Worm (Caenorhabditis elegans): ENCODE data around the gene nspe-7.

DNA sequence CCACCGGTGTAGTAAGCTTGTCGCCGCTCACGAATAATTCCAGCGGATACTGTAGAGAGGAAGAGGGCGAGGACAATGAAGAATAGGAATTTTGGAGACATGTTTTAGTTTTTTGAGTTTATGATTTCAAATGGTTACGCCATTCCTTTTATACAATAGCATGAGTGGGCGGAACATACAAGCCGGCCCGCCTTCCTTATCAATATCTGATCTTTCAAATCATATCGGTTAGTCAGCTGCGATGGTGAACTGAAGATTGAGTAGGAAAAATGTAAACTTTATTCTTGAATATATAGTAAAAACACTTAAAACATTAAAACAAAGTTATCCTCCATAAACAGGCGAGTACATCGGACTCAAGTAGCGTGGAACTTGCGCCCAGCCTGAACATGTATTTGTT lies 6.2 kb upstream of the nspe-7 start, which contains the start of gene nspe-1:
- TF ChIP-seq egl-27 (tag; optimal IDR thresholded peaks at IDR 0.05) (no peak), lsy-2 (tag; optimal IDR thresholded peaks at IDR 0.05) (no peak), ceh-82 (tag; optimal IDR thresholded peaks at IDR 0.05) (no peak), sma-3 (GFP tag; optimal IDR thresholded peaks at IDR 0.05) (no peak), nhr-129 (tag; optimal IDR thresholded peaks at IDR 0.05) (no peak), nhr-237 (tag; optimal IDR thresholded peaks at IDR 0.05) (no peak), elt-1 (tag; optimal IDR thresholded peaks at IDR 0.05) (no peak), blmp-1 (tag; optimal IDR thresholded peaks at IDR 0.05; ENCODE audit: insufficient read depth) (no peak), R02D3.7 (tag; optimal IDR thresholded peaks at IDR 0.05) (no peak), nhr-77 (tag; optimal IDR thresholded peaks at IDR 0.05) (no peak), skn-1 (tag; optimal IDR thresholded peaks at IDR 0.05) (no peak), snpc-4 (tag; optimal IDR thresholded peaks at IDR 0.05) (no peak)
